Worm (Caenorhabditis elegans) whole organism, late embryonic: ENCODE data around the gene Y55D5A.3.

Source experiments
- K02D7.2 ChIP-seq: sonication (generic microtip); optimal IDR thresholded peaks from 2 replicates; lab custom pipeline; 2017; ENCODE audit warnings: mild to moderate bottlenecking, missing genetic modification characterization, missing compliant biosample characterization
- ama-1 ChIP-seq: fragments of 150-350 bp; optimal IDR thresholded peaks from 2 replicates; lab custom pipeline; 2014
- ets-4 ChIP-seq: sonication (generic microtip); optimal IDR thresholded peaks from 2 replicates; lab custom pipeline; 2016; ENCODE audit warnings: missing genetic modification characterization, missing compliant biosample characterization
- fkh-10 ChIP-seq: fragments of 150-350 bp; optimal IDR thresholded peaks from 2 replicates; lab custom pipeline; 2014; ENCODE audit warnings: missing biosample characterization, missing genetic modification reagents, missing genetic modification characterization
- pag-3 ChIP-seq: sonication (generic microtip); optimal IDR thresholded peaks from 2 replicates; lab custom pipeline; 2016; ENCODE audit warnings: missing compliant biosample characterization, missing genetic modification characterization, borderline replicate concordance

DNA sequence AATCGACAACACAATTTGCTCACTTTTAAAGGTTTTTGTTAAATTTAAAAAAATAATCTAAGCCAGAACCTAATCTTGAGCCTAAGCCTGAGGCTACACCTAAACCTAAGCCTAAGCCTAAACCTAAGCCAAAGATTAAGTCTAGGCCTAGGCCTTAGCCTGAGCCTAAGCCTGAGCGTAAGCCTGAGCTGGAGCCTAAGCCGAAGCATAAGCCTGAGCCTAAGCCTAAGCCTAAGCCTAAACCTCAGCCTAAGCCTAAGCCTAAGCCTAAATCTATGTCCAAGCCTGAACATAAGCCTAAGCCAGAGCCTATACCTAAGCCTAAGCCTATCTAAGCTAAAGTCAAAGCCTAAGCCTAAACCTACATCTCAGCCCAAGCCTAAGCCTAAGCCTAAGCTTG, 37.8 kb downstream of the Y55D5A.3 start:
- TF ChIP-seq ama-1 (lab: Kevin White, UChicago), result no peak
- no peak for TF ChIP-seq K02D7.2
- TF ChIP-seq ets-4, result no peak
- no peak for TF ChIP-seq pag-3 (tag; lab: Kevin White, UChicago)
- no peak for TF ChIP-seq fkh-10 (GFP tag; lab: Kevin White, UChicago)
